Worm (Caenorhabditis elegans) whole organism, L3 larva: ENCODE results near the gene daf-3.

Source experiments
- aly-2 ChIP-seq: fragments of 150-350 bp; optimal IDR thresholded peaks from 2 replicates; lab custom pipeline; 2014; ENCODE audit warnings: missing biosample characterization, missing genetic modification characterization
- ama-1 ChIP-seq: fragments of 150-350 bp; optimal IDR thresholded peaks from 2 replicates; lab custom pipeline; 2018
- egl-27 ChIP-seq: sonication (generic microtip); optimal IDR thresholded peaks from 4 replicates; lab custom pipeline; 2017; ENCODE audit warnings: missing biosample characterization, missing genetic modification reagents, missing genetic modification characterization
- jun-1 ChIP-seq: fragments of 150-350 bp; optimal IDR thresholded peaks from 2 replicates; lab custom pipeline; 2014; ENCODE audit warnings: missing biosample characterization, missing genetic modification reagents, missing genetic modification characterization
- mdl-1 ChIP-seq: fragments of 150-350 bp; optimal IDR thresholded peaks from 2 replicates; lab custom pipeline; 2014; ENCODE audit warnings: missing biosample characterization, missing genetic modification characterization
- mml-1 ChIP-seq: fragments of 150-350 bp; sonication (generic microtip); optimal IDR thresholded peaks from 3 replicates; lab custom pipeline; 2014; ENCODE audit warnings: missing biosample characterization, missing genetic modification characterization
- nhr-28 ChIP-seq: fragments of 150-350 bp; optimal IDR thresholded peaks from 2 replicates; lab custom pipeline; 2014; ENCODE audit warnings: missing biosample characterization, missing genetic modification characterization
- nhr-43 ChIP-seq: sonication (generic microtip); optimal IDR thresholded peaks from 2 replicates; lab custom pipeline; 2016; ENCODE audit warnings: mild to moderate bottlenecking, missing genetic modification characterization, missing compliant biosample characterization; ENCODE audit not compliant: poor library complexity, severe bottlenecking
- pha-4 ChIP-seq: fragments of 150-350 bp; optimal IDR thresholded peaks from 2 replicates; lab custom pipeline; 2014; ENCODE audit warnings: missing biosample characterization, missing genetic modification reagents, missing genetic modification characterization
- pqm-1 ChIP-seq: fragments of 150-350 bp; optimal IDR thresholded peaks from 2 replicates; lab custom pipeline; 2017; ENCODE audit warnings: missing biosample characterization, missing genetic modification characterization, inconsistent platforms
- unc-39 ChIP-seq: sonication (generic microtip); optimal IDR thresholded peaks from 4 replicates; lab custom pipeline; 2017; ENCODE audit warnings: missing biosample characterization, missing genetic modification characterization
- unc-62 ChIP-seq: fragments of 150-350 bp; sonication (generic microtip); optimal IDR thresholded peaks from 4 replicates; lab custom pipeline; 2014; ENCODE audit warnings: missing biosample characterization, missing genetic modification reagents, missing genetic modification characterization

- TF ChIP-seq nhr-28 (tag; lab: Kevin White, UChicago): no peak
- TF ChIP-seq unc-62: no peak
- TF ChIP-seq pha-4 (tag; lab: Kevin White, UChicago): peak; percentile 9
- no peak for TF ChIP-seq mdl-1 (tag; lab: Kevin White, UChicago)
- TF ChIP-seq aly-2 (tag; lab: Kevin White, UChicago): no peak
- TF ChIP-seq pqm-1: no peak
- TF ChIP-seq mml-1 (tag; lab: Kevin White, UChicago): no peak
- no peak for TF ChIP-seq egl-27 (tag; lab: Kevin White, UChicago)
- no peak for TF ChIP-seq jun-1
- no peak for TF ChIP-seq unc-39 (tag; lab: Kevin White, UChicago)
- TF ChIP-seq ama-1: no peak
- TF ChIP-seq nhr-43 (tag; lab: Kevin White, UChicago): no peak
Observed at ce11 chrX:825375-825774, at the start of gene daf-3.
